Fruit fly (Drosophila melanogaster): ENCODE results near the gene Manf.

Gene Manf

dm6 chr3R:16353195-16353594 lies 4.0 kb downstream of the Manf start (continued):
- TF ChIP-seq CG8290 (GFP tag; optimal IDR thresholded peaks at IDR 0.05): no peak
- peak in 1 of 2 experiments; percentile 12 for TF ChIP-seq CG8290 (tag; optimal IDR thresholded peaks at IDR 0.05)
- TF ChIP-seq gro (GFP tag; optimal IDR thresholded peaks at IDR 0.05): peak; percentile 39
- no peak for TF ChIP-seq gce (GFP tag; IDR thresholded peaks at IDR 0.05)
- 0 out of 2 replicates have a peak, but pooled peaks have one; percentile 24 for TF ChIP-seq slbo (GFP tag; IDR thresholded peaks at IDR 0.05)
- TF ChIP-seq aop (GFP tag; IDR thresholded peaks at IDR 0.05): no peak
- TF ChIP-seq CG4404 (GFP tag; IDR thresholded peaks at IDR 0.05): no peak
- TF ChIP-seq CG32532 (GFP tag; IDR thresholded peaks at IDR 0.05): peak; percentile 25; the same call in 1 of the 2 replicates
- no peak for TF ChIP-seq CG14014 (GFP tag; IDR thresholded peaks at IDR 0.05)
- TF ChIP-seq Pdp1 (GFP tag; optimal IDR thresholded peaks at IDR 0.05): peak in 1 of 2 experiments; percentile 91
- TF ChIP-seq sr (GFP tag; IDR thresholded peaks at IDR 0.05): no peak
- TF ChIP-seq psq (GFP tag; optimal IDR thresholded peaks at IDR 0.05): no peak
- TF ChIP-seq CG16863 (GFP tag; optimal IDR thresholded peaks at IDR 0.05): no peak
- TF ChIP-seq cwo (GFP tag; optimal IDR thresholded peaks at IDR 0.05): peak; percentile 89
- TF ChIP-seq Xrp1 (GFP tag; IDR thresholded peaks at IDR 0.05): no peak
- TF ChIP-seq dan (GFP tag; IDR thresholded peaks at IDR 0.05): no peak
- TF ChIP-seq CG14441 (GFP tag; IDR thresholded peaks at IDR 0.05): 0 out of 2 replicates have a peak, but pooled peaks have one; percentile 18
- TF ChIP-seq CG11456 (GFP tag; IDR thresholded peaks at IDR 0.05): no peak
- no peak for TF ChIP-seq Poxn (GFP tag; IDR thresholded peaks at IDR 0.05)

dm6 chr3R:16353671-16354070 lies 4.5 kb downstream of the Manf start:
- TF ChIP-seq Fer2 (tag; optimal IDR thresholded peaks at IDR 0.05): no peak
- peak; percentile 11 for TF ChIP-seq Med (GFP tag)
- TF ChIP-seq cad (GFP tag; optimal IDR thresholded peaks at IDR 0.05): no peak
- TF ChIP-seq zen2 (GFP tag; IDR thresholded peaks at IDR 0.05; ENCODE audit: partially characterized antibody): no peak
- TF ChIP-seq sr (GFP tag; IDR thresholded peaks at IDR 0.05): peak; percentile 76
- TF ChIP-seq sug (tag; optimal IDR thresholded peaks at IDR 0.05): no peak
- peak; percentile 2 for TF ChIP-seq cwo (GFP tag; optimal IDR thresholded peaks at IDR 0.05)
- TF ChIP-seq emc (GFP tag; optimal IDR thresholded peaks at IDR 0.05): no peak
- no peak for TF ChIP-seq slp2 (GFP tag; optimal IDR thresholded peaks at IDR 0.05)
- no peak for TF ChIP-seq CG11560 (tag; IDR thresholded peaks at IDR 0.05)
- no peak for TF ChIP-seq CG17802 (tag; optimal IDR thresholded peaks at IDR 0.05)
- TF ChIP-seq sna (GFP tag; IDR thresholded peaks at IDR 0.05; ENCODE audit: partially characterized antibody): no peak
- no peak for TF ChIP-seq CG33213 (GFP tag; optimal IDR thresholded peaks at IDR 0.05)
- TF ChIP-seq z (GFP tag; IDR thresholded peaks at IDR 0.05): no peak

dm6 chr3R:16355393-16355943 lies 6.3 kb downstream of the Manf start:
- peak; percentile 71 for TF ChIP-seq NfI (GFP tag; optimal IDR thresholded peaks at IDR 0.05)
- no peak for TF ChIP-seq oc (tag; optimal IDR thresholded peaks at IDR 0.05)
- TF ChIP-seq ci (GFP tag; IDR thresholded peaks at IDR 0.05): peak; percentile 34; the same call in 1 of the 3 replicates
- TF ChIP-seq esg (GFP tag; conservative IDR thresholded peaks at IDR 0.05): no peak
- 0 out of 3 replicates have a peak, but pooled peaks have one; percentile 10 for TF ChIP-seq zfh1 (GFP tag; IDR thresholded peaks at IDR 0.05)
- TF ChIP-seq CG12942 (GFP tag; optimal IDR thresholded peaks at IDR 0.05): peak; percentile 8
- TF ChIP-seq CG1529 (GFP tag; optimal IDR thresholded peaks at IDR 0.05): no peak
- TF ChIP-seq gsb (GFP tag; IDR thresholded peaks at IDR 0.05): 0 out of 2 replicates have a peak, but pooled peaks have one; percentile 14
- TF ChIP-seq ind (GFP tag; optimal IDR thresholded peaks at IDR 0.05): no peak
- TF ChIP-seq crol (GFP tag; IDR thresholded peaks at IDR 0.05): no peak
- TF ChIP-seq tio (GFP tag; optimal IDR thresholded peaks at IDR 0.05): no peak
- 0 out of 2 replicates have a peak, but pooled peaks have one; percentile 45 for TF ChIP-seq CG11696 (GFP tag; IDR thresholded peaks at IDR 0.05)
- TF ChIP-seq CG6854 (GFP tag; optimal IDR thresholded peaks at IDR 0.05): no peak
- peak; percentile 71 for TF ChIP-seq Hmr (GFP tag; optimal IDR thresholded peaks at IDR 0.05)
- peak; percentile 93 for TF ChIP-seq Rfx (GFP tag; IDR thresholded peaks at IDR 0.05)
- TF ChIP-seq hkb (optimal IDR thresholded peaks at IDR 0.05): no peak
- TF ChIP-seq hkb (GFP tag; IDR thresholded peaks at IDR 0.05): peak; percentile 35; the same call in 1 of the 2 replicates
- TF ChIP-seq Ets97D (GFP tag; optimal IDR thresholded peaks at IDR 0.05): no peak
- TF ChIP-seq bowl (GFP tag; IDR thresholded peaks at IDR 0.05): 0 out of 2 replicates have a peak, but pooled peaks have one; percentile 22
- TF ChIP-seq Pdp1 (GFP tag; optimal IDR thresholded peaks at IDR 0.05): peak in 1 of 2 experiments; percentile 35
- TF ChIP-seq pnt (GFP tag; optimal IDR thresholded peaks at IDR 0.05): no peak
